Worm (Caenorhabditis elegans) whole organism, L4/young adult: ENCODE results near the gene str-33.

ENCODE experiments used
- W03F9.2 ChIP-seq: fragments of 150-350 bp; optimal IDR thresholded peaks from 2 replicates; lab custom pipeline; 2014; ENCODE audit warnings: missing biosample characterization, missing genetic modification characterization
- him-1 ChIP-seq: sonication (generic microtip); optimal IDR thresholded peaks from 2 replicates; lab custom pipeline; 2016; ENCODE audit warnings: missing genotype, missing genetic modification reagents, missing genetic modification characterization, missing compliant biosample characterization

- TF ChIP-seq W03F9.2 (tag; lab: Kevin White, UChicago) (no peak), him-1 (tag; lab: Kevin White, UChicago) (no peak)
Observed at ce11 chrV:2769754-2770153, 41.4 kb downstream of the str-33 start, which contains the start of gene dhs-15.
